Worm (Caenorhabditis elegans) whole organism, L1 larva: Measurements from ENCODE around the gene F16G10.13.

Source experiments
- C16A3.4 ChIP-seq: fragments of 150-350 bp; optimal IDR thresholded peaks from 2 replicates; lab custom pipeline; 2014; ENCODE audit warnings: missing biosample characterization, missing genetic modification characterization
- ceh-63 ChIP-seq: fragments of 200-800 bp; sonication (Bioruptor generic); optimal IDR thresholded peaks from 2 replicates; lab custom pipeline; 2018; ENCODE audit warnings: mild to moderate bottlenecking, missing genetic modification characterization, missing compliant biosample characterization
- dpl-1 ChIP-seq, 3 experiments: fragments of 150-350 bp in 2 of 3; sonication (generic microtip) in 1 of 3; optimal IDR thresholded peaks; 2 replicates each; lab custom pipeline; 2014 to 2017; ENCODE audit warnings: missing biosample characterization in 3 of 3, missing genetic modification characterization in 3 of 3, missing genetic modification reagents in 3 of 3
- egl-27 ChIP-seq, 2 experiments: fragments of 150-350 bp in 1 of 2; sonication (generic microtip); optimal IDR thresholded peaks; 3 replicates each; lab custom pipeline; 2017 to 2018; ENCODE audit warnings: missing biosample characterization in 2 of 2, missing genetic modification characterization in 2 of 2, missing genetic modification reagents in 2 of 2
- fkh-10 ChIP-seq: sonication (generic microtip); optimal IDR thresholded peaks from 2 replicates; lab custom pipeline; 2017; ENCODE audit warnings: missing biosample characterization, missing genetic modification reagents, missing genetic modification characterization
- fos-1 ChIP-seq: fragments of 150-350 bp; optimal IDR thresholded peaks from 2 replicates; lab custom pipeline; 2014; ENCODE audit warnings: missing biosample characterization, missing genetic modification characterization
- nhr-19 ChIP-seq: fragments of 200-800 bp; sonication (Bioruptor generic); conservative IDR thresholded peaks from 2 replicates; pipeline ENCODE4 v1.3.6; 2022; ENCODE audit warnings: missing genetic modification characterization, missing compliant biosample characterization
- nhr-84 ChIP-seq: sonication (generic microtip); optimal IDR thresholded peaks from 2 replicates; lab custom pipeline; 2017; ENCODE audit warnings: missing biosample characterization, missing genetic modification characterization
- skn-1 ChIP-seq: fragments of 150-350 bp; optimal IDR thresholded peaks from 2 replicates; lab custom pipeline; 2014; ENCODE audit warnings: missing biosample characterization, missing genetic modification characterization
- snpc-4 ChIP-seq: fragments of 150-350 bp; optimal IDR thresholded peaks from 2 replicates; lab custom pipeline; 2014; ENCODE audit warnings: missing biosample characterization, missing genetic modification characterization
- sup-37 ChIP-seq: fragments of 200-800 bp; sonication (Bioruptor generic); optimal IDR thresholded peaks from 2 replicates; lab custom pipeline; 2018; ENCODE audit warnings: mild to moderate bottlenecking, missing genetic modification characterization, missing compliant biosample characterization
- tbx-2 ChIP-seq: sonication (generic microtip); optimal IDR thresholded peaks from 2 replicates; lab custom pipeline; 2016; ENCODE audit warnings: missing genetic modification characterization, missing compliant biosample characterization
- unc-130 ChIP-seq: fragments of 150-350 bp; optimal IDR thresholded peaks from 2 replicates; lab custom pipeline; 2017; ENCODE audit warnings: missing biosample characterization, missing genetic modification characterization, inconsistent platforms
- zag-1 ChIP-seq: fragments of 150-350 bp; optimal IDR thresholded peaks from 2 replicates; lab custom pipeline; 2014; ENCODE audit warnings: missing biosample characterization, missing genetic modification characterization

- TF ChIP-seq dpl-1 (GFP tag; optimal IDR thresholded peaks at IDR 0.05; lab: Kevin White, UChicago) (no peak), nhr-19 (GFP tag; lab: Robert Waterston, UW) (no peak), unc-130 (tag; lab: Kevin White, UChicago) (no peak), ceh-63 (GFP tag; lab: Kevin White, UChicago) (no peak), fos-1 (tag; lab: Kevin White, UChicago) (no peak), zag-1 (tag; lab: Kevin White, UChicago) (no peak), snpc-4 (tag; lab: Kevin White, UChicago) (no peak), nhr-84 (tag; lab: Kevin White, UChicago) (no peak), C16A3.4 (tag; lab: Kevin White, UChicago) (no peak), egl-27 (tag; optimal IDR thresholded peaks at IDR 0.05; lab: Kevin White, UChicago) (no peak), skn-1 (tag; lab: Kevin White, UChicago) (no peak), fkh-10 (no peak), tbx-2 (tag; lab: Kevin White, UChicago) (no peak), sup-37 (GFP tag; lab: Kevin White, UChicago) (no peak)
These were observed 32.1 kb downstream of the F16G10.13 start, which contains the start of gene F43C11.11 for ce11 chrII:2363673-2364072.
